Worm (Caenorhabditis elegans) whole organism, mixed stage, embryonic: Measurements from ENCODE around the gene srw-86.

Experiments used
- bed-3 ChIP-seq: fragments of 200-800 bp; sonication (Bioruptor generic); optimal IDR thresholded peaks from 3 replicates; lab custom pipeline; 2018; ENCODE audit warnings: mild to moderate bottlenecking, missing genetic modification characterization, moderate library complexity, missing compliant biosample characterization
- blmp-1 ChIP-seq: fragments of 150-350 bp; optimal IDR thresholded peaks from 2 replicates; lab custom pipeline; 2014; ENCODE audit warnings: missing biosample characterization, missing genetic modification characterization
- ceh-39 ChIP-seq: fragments of 150-350 bp; optimal IDR thresholded peaks from 2 replicates; lab custom pipeline; 2014; ENCODE audit warnings: missing biosample characterization, missing genetic modification characterization
- ceh-43 ChIP-seq: fragments of 200-800 bp; sonication (Bioruptor generic); optimal IDR thresholded peaks from 2 replicates; lab custom pipeline; 2018; ENCODE audit warnings: mild to moderate bottlenecking, missing genetic modification characterization, moderate library complexity, missing compliant biosample characterization
- ceh-83 ChIP-seq: fragments of 200-800 bp; sonication (Bioruptor generic); optimal IDR thresholded peaks from 2 replicates; lab custom pipeline; 2018; ENCODE audit warnings: mild to moderate bottlenecking, missing genetic modification characterization, missing compliant biosample characterization
- ces-1 ChIP-seq: fragments of 150-350 bp; optimal IDR thresholded peaks from 2 replicates; lab custom pipeline; 2014; ENCODE audit warnings: missing biosample characterization, missing genetic modification reagents, missing genetic modification characterization
- elt-1 ChIP-seq: sonication (generic microtip); optimal IDR thresholded peaks from 2 replicates; lab custom pipeline; 2017; ENCODE audit warnings: missing genetic modification characterization, mild to moderate bottlenecking, missing compliant biosample characterization, antibody characterized with exemption, moderate library complexity, borderline replicate concordance; ENCODE audit not compliant: insufficient read depth
- elt-3 ChIP-seq: fragments of 150-350 bp; optimal IDR thresholded peaks from 2 replicates; lab custom pipeline; 2014; ENCODE audit warnings: missing biosample characterization, missing genetic modification characterization
- flh-1 ChIP-seq: fragments of 200-800 bp; sonication (Bioruptor generic); optimal IDR thresholded peaks from 2 replicates; lab custom pipeline; 2018; ENCODE audit warnings: mild to moderate bottlenecking, missing genetic modification characterization, moderate library complexity, missing compliant biosample characterization
- ham-2 ChIP-seq: fragments of 200-800 bp; sonication (Bioruptor generic); optimal IDR thresholded peaks from 2 replicates; lab custom pipeline; 2018; ENCODE audit warnings: mild to moderate bottlenecking, missing genetic modification characterization, missing compliant biosample characterization
- lin-13 ChIP-seq: fragments of 150-350 bp; optimal IDR thresholded peaks from 2 replicates; lab custom pipeline; 2014; ENCODE audit warnings: missing biosample characterization, missing genetic modification characterization
- lin-32 ChIP-seq: fragments of 200-800 bp; sonication (Bioruptor generic); optimal IDR thresholded peaks from 2 replicates; lab custom pipeline; 2018; ENCODE audit warnings: mild to moderate bottlenecking, missing genetic modification characterization, missing compliant biosample characterization
- lsy-2 ChIP-seq: fragments of 150-350 bp; optimal IDR thresholded peaks from 2 replicates; lab custom pipeline; 2014; ENCODE audit warnings: missing biosample characterization, missing genetic modification characterization
- mab-5 ChIP-seq: fragments of 150-350 bp; optimal IDR thresholded peaks from 2 replicates; lab custom pipeline; 2014; ENCODE audit warnings: missing biosample characterization, missing genetic modification characterization
- mep-1 ChIP-seq: fragments of 150-350 bp; optimal IDR thresholded peaks from 2 replicates; lab custom pipeline; 2017; ENCODE audit warnings: missing biosample characterization, missing genetic modification reagents, missing genetic modification characterization, inconsistent platforms
- mls-2 ChIP-seq: sonication (generic microtip); optimal IDR thresholded peaks from 2 replicates; lab custom pipeline; 2016; ENCODE audit warnings: mild to moderate bottlenecking, missing genetic modification characterization, moderate library complexity, missing compliant biosample characterization
- nhr-2 ChIP-seq: fragments of 150-350 bp; optimal IDR thresholded peaks from 2 replicates; lab custom pipeline; 2014; ENCODE audit warnings: missing biosample characterization, missing genetic modification characterization
- nhr-237 ChIP-seq: fragments of 150-350 bp; optimal IDR thresholded peaks from 2 replicates; lab custom pipeline; 2014; ENCODE audit warnings: missing biosample characterization, missing genetic modification characterization
- nhr-76 ChIP-seq: sonication (generic microtip); optimal IDR thresholded peaks from 2 replicates; lab custom pipeline; 2017; ENCODE audit warnings: missing biosample characterization, missing genetic modification characterization
- pha-4 ChIP-seq: fragments of 150-350 bp; optimal IDR thresholded peaks from 2 replicates; lab custom pipeline; 2018; ENCODE audit warnings: missing biosample characterization, missing genetic modification reagents, missing genetic modification characterization
- sem-2 ChIP-seq: fragments of 200-800 bp; sonication (Bioruptor generic); optimal IDR thresholded peaks from 2 replicates; lab custom pipeline; 2018; ENCODE audit warnings: mild to moderate bottlenecking, missing genetic modification characterization, missing compliant biosample characterization
- snpc-4 ChIP-seq: fragments of 150-350 bp; optimal IDR thresholded peaks from 2 replicates; lab custom pipeline; 2014; ENCODE audit warnings: missing biosample characterization, missing genetic modification characterization
- tbx-8 ChIP-seq: fragments of 200-800 bp; sonication (Bioruptor generic); optimal IDR thresholded peaks from 2 replicates; lab custom pipeline; 2018; ENCODE audit warnings: mild to moderate bottlenecking, missing genetic modification characterization, moderate library complexity, missing compliant biosample characterization
- unc-39 ChIP-seq: fragments of 150-350 bp; optimal IDR thresholded peaks from 2 replicates; lab custom pipeline; 2014; ENCODE audit warnings: missing biosample characterization, missing genetic modification characterization
- zip-8 ChIP-seq: fragments of 150-350 bp; optimal IDR thresholded peaks from 2 replicates; lab custom pipeline; 2014; ENCODE audit warnings: missing biosample characterization, missing genetic modification characterization

srw-86 gene

ce11 chrV:19429605-19430004, 29.1 kb upstream of the srw-86 start:
- TF ChIP-seq nhr-76 (tag; lab: Kevin White, UChicago): no peak
- TF ChIP-seq ham-2 (GFP tag; lab: Kevin White, UChicago): peak; percentile 94
- no peak for TF ChIP-seq lin-13
- TF ChIP-seq mls-2 (tag; lab: Kevin White, UChicago): no peak
- no peak for TF ChIP-seq pha-4 (tag; lab: Kevin White, UChicago)
- peak; percentile 98 for TF ChIP-seq elt-1 (tag; lab: Kevin White, UChicago)

- TF ChIP-seq ham-2 (GFP tag; lab: Kevin White, UChicago) (peak; percentile 71), nhr-237 (no peak), elt-1 (tag; lab: Kevin White, UChicago) (peak; percentile 60)
These were observed 28.4 kb upstream of the srw-86 start for ce11 chrV:19428936-19429335.

- TF ChIP-seq blmp-1 (tag; lab: Kevin White, UChicago) (no peak), ceh-43 (GFP tag; lab: Kevin White, UChicago) (no peak), ces-1 (GFP tag; lab: Kevin White, UChicago) (no peak), unc-39 (tag; lab: Kevin White, UChicago) (no peak)
These were observed 27.6 kb upstream of the srw-86 start for ce11 chrV:19428097-19428496.

- TF ChIP-seq nhr-76 (tag; lab: Kevin White, UChicago) (no peak), nhr-237 (no peak), ceh-83 (GFP tag; lab: Kevin White, UChicago) (no peak), lin-13 (no peak), zip-8 (peak; percentile 99), mep-1 (tag; lab: Kevin White, UChicago) (no peak), flh-1 (GFP tag; lab: Kevin White, UChicago) (no peak), bed-3 (GFP tag; lab: Kevin White, UChicago) (no peak)
These were observed 20.6 kb upstream of the srw-86 start, which contains the start of gene C25F9.2 for ce11 chrV:19421131-19421530. Gene C25F9.2, plus strand, starts transcription at chrV:19421471.

ce11 chrV:19417836-19418235, 17.3 kb upstream of the srw-86 start, which contains the start of gene C25F9.15:
Gene C25F9.15, plus strand, starts transcription at chrV:19418136.
- no peak for TF ChIP-seq ceh-39
- TF ChIP-seq mep-1 (tag; lab: Kevin White, UChicago): no peak
- TF ChIP-seq ham-2 (GFP tag; lab: Kevin White, UChicago): no peak
- TF ChIP-seq pha-4 (tag; lab: Kevin White, UChicago): no peak
- no peak for TF ChIP-seq mab-5 (tag; lab: Kevin White, UChicago)
- no peak for TF ChIP-seq lin-13
- TF ChIP-seq bed-3 (GFP tag; lab: Kevin White, UChicago): no peak

ce11 chrV:19416475-19416874, 16.0 kb upstream of the srw-86 start, which contains the start of the genes C25F9.4 and C25F9.9:
Gene C25F9.4, minus strand, starts transcription at chrV:19416575.
Gene C25F9.9, plus strand, starts transcription at chrV:19416611.
- TF ChIP-seq pha-4 (tag; lab: Kevin White, UChicago): no peak
- TF ChIP-seq lin-32: no peak
- TF ChIP-seq lsy-2 (tag; lab: Kevin White, UChicago): no peak
- no peak for TF ChIP-seq sem-2 (GFP tag; lab: Kevin White, UChicago)
- no peak for TF ChIP-seq blmp-1 (tag; lab: Kevin White, UChicago)
- no peak for TF ChIP-seq lin-13
- no peak for TF ChIP-seq tbx-8 (GFP tag; lab: Kevin White, UChicago)
- TF ChIP-seq ceh-39: no peak
- no peak for TF ChIP-seq flh-1 (GFP tag; lab: Kevin White, UChicago)
- TF ChIP-seq bed-3 (GFP tag; lab: Kevin White, UChicago): no peak
- TF ChIP-seq snpc-4 (tag; lab: Kevin White, UChicago): no peak

ce11 chrV:19410663-19411062, 10.1 kb upstream of the srw-86 start, which contains the start of gene C25F9.5:
Gene C25F9.5, minus strand, starts transcription at chrV:19410857.
- TF ChIP-seq pha-4 (tag; lab: Kevin White, UChicago): no peak
- no peak for TF ChIP-seq nhr-2 (tag; lab: Kevin White, UChicago)
- TF ChIP-seq elt-1 (tag; lab: Kevin White, UChicago): no peak
- no peak for TF ChIP-seq nhr-76 (tag; lab: Kevin White, UChicago)
- TF ChIP-seq elt-3 (tag; lab: Kevin White, UChicago): no peak
- no peak for TF ChIP-seq tbx-8 (GFP tag; lab: Kevin White, UChicago)
- no peak for TF ChIP-seq ham-2 (GFP tag; lab: Kevin White, UChicago)
- TF ChIP-seq bed-3 (GFP tag; lab: Kevin White, UChicago): no peak
- TF ChIP-seq ceh-43 (GFP tag; lab: Kevin White, UChicago): no peak
- no peak for TF ChIP-seq ces-1 (GFP tag; lab: Kevin White, UChicago)
- no peak for TF ChIP-seq snpc-4 (tag; lab: Kevin White, UChicago)
